Fruit fly (Drosophila melanogaster) whole organism, embryonic: ENCODE results near the gene CheA75a.

ENCODE experiments used
- Bteb2 ChIP-seq: fragments of 200-800 bp; sonication (Bioruptor generic); optimal IDR thresholded peaks from 2 replicates; lab custom pipeline; 2016; ENCODE audit warnings: missing biosample characterization, missing genetic modification characterization
- CG10274 ChIP-seq: fragments of 200-800 bp; sonication (Bioruptor generic); optimal IDR thresholded peaks from 3 replicates; lab custom pipeline; 2017; ENCODE audit warnings: missing biosample characterization, mild to moderate bottlenecking, missing genetic modification characterization
- CG12104 ChIP-seq: fragments of 200-800 bp; sonication (Bioruptor generic); optimal IDR thresholded peaks from 3 replicates; lab custom pipeline; 2016; ENCODE audit warnings: missing biosample characterization, missing genetic modification characterization
- CG12155 ChIP-seq: fragments of 200-800 bp; sonication (Bioruptor generic); optimal IDR thresholded peaks from 3 replicates; lab custom pipeline; 2016; ENCODE audit warnings: missing biosample characterization, missing genetic modification characterization
- CG14441 ChIP-seq: fragments of 200-800 bp; sonication (Bioruptor generic); IDR thresholded peaks from 2 replicates; pipeline ENCODE4 v1.3.6; 2022; ENCODE audit warnings: missing biosample characterization, missing genetic modification characterization
- CG15269 ChIP-seq: fragments of 200-800 bp; sonication (Bioruptor generic); optimal IDR thresholded peaks from 2 replicates; lab custom pipeline; 2018; ENCODE audit warnings: missing biosample characterization, mild to moderate bottlenecking, missing genetic modification characterization, moderate library complexity
- CG1647 ChIP-seq: fragments of 200-800 bp; sonication (Bioruptor generic); optimal IDR thresholded peaks from 3 replicates; lab custom pipeline; 2016; ENCODE audit warnings: missing biosample characterization, missing genetic modification characterization
- CG17385 ChIP-seq: fragments of 200-800 bp; sonication (Bioruptor generic); optimal IDR thresholded peaks from 3 replicates; lab custom pipeline; 2018; ENCODE audit warnings: missing biosample characterization, mild to moderate bottlenecking, missing genetic modification characterization
- CG2120 ChIP-seq: fragments of 200-800 bp; sonication (Bioruptor generic); optimal IDR thresholded peaks from 3 replicates; lab custom pipeline; 2016; ENCODE audit warnings: missing biosample characterization, missing genetic modification characterization
- CG3281 ChIP-seq: fragments of 200-800 bp; sonication (Bioruptor generic); optimal IDR thresholded peaks from 3 replicates; lab custom pipeline; 2017; ENCODE audit warnings: missing biosample characterization, mild to moderate bottlenecking, missing genetic modification characterization
- CG34376 ChIP-seq: fragments of 200-800 bp; sonication (Bioruptor generic); optimal IDR thresholded peaks from 2 replicates; lab custom pipeline; 2018; ENCODE audit warnings: missing biosample characterization, mild to moderate bottlenecking, missing genetic modification characterization
- CG5953 ChIP-seq: fragments of 200-800 bp; sonication (Bioruptor generic); IDR thresholded peaks from 2 replicates; pipeline ENCODE4 v1.3.6; 2022; ENCODE audit warnings: missing biosample characterization, missing genetic modification characterization
- CG7372 ChIP-seq: fragments of 200-800 bp; sonication (Bioruptor generic); IDR thresholded peaks from 2 replicates; pipeline ENCODE4 v1.3.6; 2022; ENCODE audit warnings: missing biosample characterization, missing genetic modification characterization
- CG7745 ChIP-seq: fragments of 200-800 bp; sonication (Bioruptor generic); optimal IDR thresholded peaks from 2 replicates; lab custom pipeline; 2018; ENCODE audit warnings: missing biosample characterization, mild to moderate bottlenecking, missing genetic modification characterization, moderate library complexity
- CkIIα-i1 ChIP-seq: fragments of 200-800 bp; sonication (Bioruptor generic); IDR thresholded peaks from 2 replicates; pipeline ENCODE4 v1.3.6; 2022; ENCODE audit warnings: missing biosample characterization, missing genetic modification characterization
- CoRest ChIP-seq: fragments of 200-800 bp; sonication (Bioruptor generic); optimal IDR thresholded peaks from 3 replicates; lab custom pipeline; 2018; ENCODE audit warnings: missing biosample characterization, mild to moderate bottlenecking, missing genetic modification characterization, moderate library complexity
- Dll ChIP-seq: fragments of 200-800 bp; sonication (Bioruptor generic); IDR thresholded peaks from 4 replicates; pipeline ENCODE4 v1.3.6; 2022; ENCODE audit warnings: missing biosample characterization, missing genetic modification characterization; ENCODE audit not compliant: partially characterized antibody
- Drgx ChIP-seq: fragments of 200-800 bp; sonication (Bioruptor generic); IDR thresholded peaks from 2 replicates; pipeline ENCODE4 v1.3.6; 2022; ENCODE audit warnings: missing biosample characterization, missing genetic modification characterization
- H2.0 ChIP-seq: fragments of 200-800 bp; sonication (Bioruptor generic); IDR thresholded peaks from 2 replicates; pipeline ENCODE4 v1.3.6; 2022; ENCODE audit warnings: missing biosample characterization, missing genetic modification characterization
- HLH3B ChIP-seq: fragments of 200-800 bp; sonication (Bioruptor generic); IDR thresholded peaks from 2 replicates; pipeline ENCODE4 v1.3.6; 2022; ENCODE audit warnings: missing biosample characterization, missing genetic modification characterization
- Nf-YA ChIP-seq: fragments of 200-800 bp; sonication (Bioruptor generic); IDR thresholded peaks from 2 replicates; pipeline ENCODE4 v1.3.6; 2022; ENCODE audit warnings: missing biosample characterization, missing genetic modification characterization
- Nf-YB ChIP-seq: fragments of 200-800 bp; sonication (Bioruptor generic); optimal IDR thresholded peaks from 3 replicates; lab custom pipeline; 2019; ENCODE audit warnings: missing biosample characterization, mild to moderate bottlenecking, missing genetic modification characterization, moderate library complexity
- Oli ChIP-seq: fragments of 200-800 bp; sonication (Bioruptor generic); optimal IDR thresholded peaks from 2 replicates; lab custom pipeline; 2018; ENCODE audit warnings: missing biosample characterization, mild to moderate bottlenecking, missing genetic modification characterization, moderate library complexity
- Pdp1 ChIP-seq, 2 experiments: fragments of 200-800 bp; sonication (Bioruptor generic); optimal IDR thresholded peaks; 3 replicates each; lab custom pipeline; 2016; ENCODE audit warnings: missing biosample characterization in 2 of 2, missing genetic modification characterization in 2 of 2, mild to moderate bottlenecking in 1 of 2, moderate library complexity in 1 of 2
- Sox102F ChIP-seq: fragments of 200-800 bp; sonication (Bioruptor generic); optimal IDR thresholded peaks from 2 replicates; lab custom pipeline; 2018; ENCODE audit warnings: missing biosample characterization, mild to moderate bottlenecking, missing genetic modification characterization, moderate library complexity
- TFAM ChIP-seq: fragments of 200-800 bp; sonication (Bioruptor generic); optimal IDR thresholded peaks from 2 replicates; lab custom pipeline; 2017; ENCODE audit warnings: missing biosample characterization, missing genetic modification characterization, inconsistent platforms
- ara ChIP-seq: fragments of 200-800 bp; sonication (Bioruptor generic); IDR thresholded peaks from 2 replicates; pipeline ENCODE4 v1.3.6; 2022; ENCODE audit warnings: missing biosample characterization, missing genetic modification characterization
- bigmax ChIP-seq: fragments of 200-800 bp; sonication (Bioruptor generic); optimal IDR thresholded peaks from 2 replicates; lab custom pipeline; 2018; ENCODE audit warnings: missing biosample characterization, mild to moderate bottlenecking, missing genetic modification characterization
- chn ChIP-seq: fragments of 200-800 bp; sonication (Bioruptor generic); optimal IDR thresholded peaks from 2 replicates; lab custom pipeline; 2016; ENCODE audit warnings: missing biosample characterization, missing genetic modification characterization
- croc ChIP-seq: fragments of 200-800 bp; sonication (Bioruptor generic); conservative IDR thresholded peaks from 3 replicates; pipeline ENCODE4 v1.3.6; 2022; ENCODE audit warnings: missing biosample characterization, missing genetic modification characterization
- dan ChIP-seq: fragments of 200-800 bp; sonication (Bioruptor generic); IDR thresholded peaks from 2 replicates; pipeline ENCODE4 v1.3.6; 2022; ENCODE audit warnings: missing biosample characterization, missing genetic modification characterization
- disco-r ChIP-seq: fragments of 200-800 bp; sonication (Bioruptor generic); optimal IDR thresholded peaks from 2 replicates; lab custom pipeline; 2016; ENCODE audit warnings: missing biosample characterization, missing genetic modification characterization
- gsb ChIP-seq: fragments of 200-800 bp; sonication (Bioruptor generic); IDR thresholded peaks from 2 replicates; pipeline ENCODE4 v1.3.6; 2022; ENCODE audit warnings: missing biosample characterization, missing genetic modification characterization
- insv ChIP-seq, 2 experiments: fragments of 200-800 bp; sonication (Bioruptor generic); optimal IDR thresholded peaks; 3 replicates each; lab custom pipeline; 2016 to 2018; ENCODE audit warnings: missing biosample characterization in 2 of 2, missing genetic modification characterization in 2 of 2
- jigr1 ChIP-seq: fragments of 200-800 bp; sonication (Bioruptor generic); IDR thresholded peaks from 3 replicates; pipeline ENCODE4 v1.3.6; 2022; ENCODE audit warnings: missing biosample characterization, missing genetic modification characterization
- kah ChIP-seq: fragments of 200-800 bp; sonication (Bioruptor generic); optimal IDR thresholded peaks from 2 replicates; lab custom pipeline; 2018; ENCODE audit warnings: missing biosample characterization, mild to moderate bottlenecking, missing genetic modification characterization
- lilli ChIP-seq: fragments of 200-800 bp; sonication (Bioruptor generic); optimal IDR thresholded peaks from 3 replicates; lab custom pipeline; 2016; ENCODE audit warnings: missing biosample characterization, missing genetic modification characterization
- lmd ChIP-seq: fragments of 200-800 bp; sonication (Bioruptor generic); IDR thresholded peaks from 2 replicates; pipeline ENCODE4 v1.3.6; 2022; ENCODE audit warnings: missing biosample characterization, missing genetic modification characterization
- lola ChIP-seq, 3 experiments: fragments of >200 bp in 2 of 3; fragments of 200-800 bp in 1 of 3; sonication (Bioruptor generic) in 1 of 3; optimal IDR thresholded peaks; 2 replicates each; lab custom pipeline; 2017 to 2019; ENCODE audit warnings: missing biosample characterization in 3 of 3, missing genetic modification characterization in 3 of 3, mild to moderate bottlenecking in 1 of 3, moderate library complexity in 1 of 3
- nerfin-1 ChIP-seq: fragments of 200-800 bp; sonication (Bioruptor generic); optimal IDR thresholded peaks from 3 replicates; lab custom pipeline; 2019; ENCODE audit warnings: missing biosample characterization, mild to moderate bottlenecking, missing genetic modification characterization, moderate library complexity
- onecut ChIP-seq: fragments of 200-800 bp; sonication (Bioruptor generic); IDR thresholded peaks from 2 replicates; pipeline ENCODE4 v1.3.6; 2022; ENCODE audit warnings: missing biosample characterization, missing genetic modification characterization
- peb ChIP-seq: fragments of 200-800 bp; sonication (Bioruptor generic); IDR thresholded peaks from 2 replicates; pipeline ENCODE4 v1.3.6; 2022; ENCODE audit warnings: missing biosample characterization, missing genetic modification characterization
- pros ChIP-seq: fragments of 200-800 bp; sonication (Bioruptor generic); optimal IDR thresholded peaks from 3 replicates; lab custom pipeline; 2019; ENCODE audit warnings: missing biosample characterization, mild to moderate bottlenecking, missing genetic modification characterization, moderate library complexity
- ro ChIP-seq: fragments of 200-800 bp; sonication (Bioruptor generic); IDR thresholded peaks from 2 replicates; pipeline ENCODE4 v1.3.6; 2022; ENCODE audit warnings: missing biosample characterization, missing genetic modification characterization
- sqz ChIP-seq: fragments of 200-800 bp; sonication (Bioruptor generic); optimal IDR thresholded peaks from 3 replicates; lab custom pipeline; 2018; ENCODE audit warnings: missing biosample characterization, mild to moderate bottlenecking, missing genetic modification characterization
- sr ChIP-seq: fragments of 200-800 bp; sonication (Bioruptor generic); IDR thresholded peaks from 3 replicates; pipeline ENCODE4 v1.3.6; 2022; ENCODE audit warnings: missing biosample characterization, missing genetic modification characterization
- stwl ChIP-seq: fragments of 200-800 bp; sonication (Bioruptor generic); optimal IDR thresholded peaks from 3 replicates; lab custom pipeline; 2018; ENCODE audit warnings: missing biosample characterization, mild to moderate bottlenecking, missing genetic modification characterization, moderate library complexity
- tin ChIP-seq: fragments of 200-800 bp; sonication (Bioruptor generic); optimal IDR thresholded peaks from 3 replicates; lab custom pipeline; 2016; ENCODE audit warnings: missing biosample characterization, missing genetic modification characterization
- trh ChIP-seq: fragments of 200-800 bp; sonication (Bioruptor generic); optimal IDR thresholded peaks from 2 replicates; lab custom pipeline; 2016; ENCODE audit warnings: missing biosample characterization, missing genetic modification characterization
- vnd ChIP-seq: fragments of 200-800 bp; sonication (Bioruptor generic); IDR thresholded peaks from 3 replicates; pipeline ENCODE4 v1.3.6; 2022; ENCODE audit warnings: missing biosample characterization, missing genetic modification characterization; ENCODE audit not compliant: partially characterized antibody
- zf30C ChIP-seq: fragments of 200-800 bp; sonication (Bioruptor generic); optimal IDR thresholded peaks from 3 replicates; lab custom pipeline; 2018; ENCODE audit warnings: missing biosample characterization, mild to moderate bottlenecking, missing genetic modification characterization

Gene CheA75a

dm6 chr3L:18238568-18238967 is 13.3 kb upstream of the CheA75a start (continued):
- TF ChIP-seq lola (GFP tag; optimal IDR thresholded peaks at IDR 0.05; lab: Kevin White, UChicago) (peak in 1 of 3 experiments; percentile 93), CoRest (tag; lab: Kevin White, UChicago) (peak; percentile 89), CG12155 (GFP tag; lab: Kevin White, UChicago) (peak; percentile 50), Nf-YA (no peak), CG12104 (no peak), dan (GFP tag; lab: Robert Waterston, UW) (no peak), nerfin-1 (tag; lab: Kevin White, UChicago) (peak; percentile 76), pros (GFP tag; lab: Kevin White, UChicago) (no peak), trh (GFP tag; lab: Kevin White, UChicago) (peak; percentile 30), CG7372 (GFP tag; lab: Robert Waterston, UW) (peak; percentile 47), onecut (GFP tag; lab: Robert Waterston, UW) (peak; percentile 54), gsb (GFP tag; lab: Robert Waterston, UW) (no peak), TFAM (GFP tag; lab: Kevin White, UChicago) (peak; percentile 8), ro (GFP tag; lab: Robert Waterston, UW) (peak; percentile 67; the same call in 1 of the 2 replicates), jigr1 (no peak), sr (GFP tag; lab: Robert Waterston, UW) (no peak), disco-r (GFP tag; lab: Kevin White, UChicago) (no peak), Drgx (GFP tag; lab: Robert Waterston, UW) (peak; percentile 69), CG7745 (no peak), insv (GFP tag; optimal IDR thresholded peaks at IDR 0.05; lab: Kevin White, UChicago) (no peak), Sox102F (GFP tag; lab: Kevin White, UChicago) (peak; percentile 79), lmd (peak; percentile 65), kah (GFP tag; lab: Kevin White, UChicago) (peak; percentile 37), CG2120 (GFP tag; lab: Kevin White, UChicago) (no peak), Pdp1 (GFP tag; optimal IDR thresholded peaks at IDR 0.05; lab: Kevin White, UChicago) (peak; percentile 52 to 55), Nf-YB (GFP tag; lab: Kevin White, UChicago) (no peak), CG15269 (peak; percentile 69), tin (GFP tag; lab: Kevin White, UChicago) (peak; percentile 67), Oli (tag; lab: Kevin White, UChicago) (peak; percentile 88), vnd (GFP tag; lab: Robert Waterston, UW) (no peak), CG10274 (no peak), CG14441 (no peak; the same call in 1 of the 2 replicates), CG17385 (GFP tag; lab: Kevin White, UChicago) (peak; percentile 68), Dll (GFP tag; lab: Robert Waterston, UW) (no peak), chn (peak; percentile 72), lilli (GFP tag; lab: Kevin White, UChicago) (peak; percentile 41), CG34376 (no peak), H2.0 (GFP tag; lab: Robert Waterston, UW) (peak; percentile 27; the same call in 1 of the 2 replicates), bigmax (GFP tag; lab: Kevin White, UChicago) (no peak), sqz (GFP tag; lab: Kevin White, UChicago) (peak; percentile 59), zf30C (peak; percentile 49), peb (GFP tag; lab: Robert Waterston, UW) (peak; percentile 66; the same call in 1 of the 2 replicates), croc (GFP tag; lab: Robert Waterston, UW) (peak; percentile 76), CG3281 (GFP tag; lab: Kevin White, UChicago) (no peak), ara (peak; percentile 65; the same call in 1 of the 2 replicates), CG1647 (GFP tag; lab: Kevin White, UChicago) (peak; percentile 29), stwl (tag; lab: Kevin White, UChicago) (no peak), Bteb2 (GFP tag; lab: Kevin White, UChicago) (no peak), CkIIα-i1 (GFP tag; lab: Robert Waterston, UW) (no peak), CG5953 (GFP tag; lab: Robert Waterston, UW) (0 out of 2 replicates have a peak, but pooled peaks have one; percentile 13), HLH3B (GFP tag; lab: Robert Waterston, UW) (peak; percentile 48; the same call in 1 of the 2 replicates)
